Worm (Caenorhabditis elegans) whole organism, L2 larva: ENCODE data around the gene pmp-1.

ENCODE experiments used
- C34F6.9 ChIP-seq: fragments of 150-350 bp; optimal IDR thresholded peaks from 2 replicates; lab custom pipeline; 2014; ENCODE audit warnings: missing biosample characterization, missing genetic modification characterization
- F13H6.1 ChIP-seq: sonication (generic microtip); optimal IDR thresholded peaks from 2 replicates; lab custom pipeline; 2016; ENCODE audit warnings: missing genetic modification characterization, missing compliant biosample characterization
- R02D3.7 ChIP-seq: fragments of 150-350 bp; optimal IDR thresholded peaks from 2 replicates; lab custom pipeline; 2014; ENCODE audit warnings: missing biosample characterization, missing genetic modification characterization
- Y55F3AM.14 ChIP-seq: fragments of 200-800 bp; sonication (Bioruptor generic); optimal IDR thresholded peaks from 2 replicates; lab custom pipeline; 2018; ENCODE audit warnings: mild to moderate bottlenecking, missing genetic modification characterization, missing compliant biosample characterization
- ZK546.5 ChIP-seq: sonication (generic microtip); optimal IDR thresholded peaks from 2 replicates; lab custom pipeline; 2017; ENCODE audit warnings: missing biosample characterization, missing genetic modification characterization
- alr-1 ChIP-seq: fragments of 150-350 bp; optimal IDR thresholded peaks from 2 replicates; lab custom pipeline; 2014; ENCODE audit warnings: missing biosample characterization, missing genetic modification characterization
- aly-2 ChIP-seq: fragments of 150-350 bp; optimal IDR thresholded peaks from 2 replicates; lab custom pipeline; 2014; ENCODE audit warnings: missing biosample characterization, missing genetic modification characterization
- ama-1 ChIP-seq: fragments of 150-350 bp; optimal IDR thresholded peaks from 2 replicates; lab custom pipeline; 2018; ENCODE audit warnings: inconsistent platforms
- blmp-1 ChIP-seq: sonication (generic microtip); optimal IDR thresholded peaks from 2 replicates; lab custom pipeline; 2017; ENCODE audit warnings: missing genetic modification characterization, mild to moderate bottlenecking, missing compliant biosample characterization, antibody characterized with exemption, moderate library complexity; ENCODE audit not compliant: insufficient read depth
- ceh-16 ChIP-seq: fragments of 150-350 bp; optimal IDR thresholded peaks from 2 replicates; lab custom pipeline; 2014; ENCODE audit warnings: missing biosample characterization, missing genetic modification characterization
- ceh-82 ChIP-seq: fragments of 150-350 bp; optimal IDR thresholded peaks from 2 replicates; lab custom pipeline; 2014; ENCODE audit warnings: missing biosample characterization, missing genetic modification characterization
- crh-2 ChIP-seq: sonication (generic microtip); optimal IDR thresholded peaks from 2 replicates; lab custom pipeline; 2017; ENCODE audit warnings: missing biosample characterization, missing genetic modification characterization
- dmd-4 ChIP-seq: sonication (generic microtip); optimal IDR thresholded peaks from 2 replicates; lab custom pipeline; 2017; ENCODE audit warnings: missing biosample characterization, missing genetic modification characterization
- egl-27 ChIP-seq: sonication (generic microtip); optimal IDR thresholded peaks from 3 replicates; lab custom pipeline; 2017; ENCODE audit warnings: missing biosample characterization, missing genetic modification reagents, missing genetic modification characterization
- elt-1 ChIP-seq: fragments of 150-350 bp; optimal IDR thresholded peaks from 2 replicates; lab custom pipeline; 2014; ENCODE audit warnings: missing biosample characterization, missing genetic modification characterization
- elt-3 ChIP-seq: sonication (generic microtip); optimal IDR thresholded peaks from 2 replicates; lab custom pipeline; 2017; ENCODE audit warnings: missing biosample characterization, missing genetic modification characterization
- fos-1 ChIP-seq: fragments of 150-350 bp; optimal IDR thresholded peaks from 2 replicates; lab custom pipeline; 2014; ENCODE audit warnings: missing biosample characterization, missing genetic modification characterization
- gmeb-1 ChIP-seq: fragments of 150-350 bp; optimal IDR thresholded peaks from 2 replicates; lab custom pipeline; 2014; ENCODE audit warnings: missing biosample characterization, missing genetic modification characterization
- lin-11 ChIP-seq: fragments of 150-350 bp; sonication (generic microtip); optimal IDR thresholded peaks from 2 replicates; lab custom pipeline; 2014; ENCODE audit warnings: missing biosample characterization, missing genetic modification characterization, inconsistent platforms, mixed read lengths
- lin-13 ChIP-seq: fragments of 150-350 bp; optimal IDR thresholded peaks from 2 replicates; lab custom pipeline; 2014; ENCODE audit warnings: missing biosample characterization, missing genetic modification reagents, missing genetic modification characterization
- lin-39 ChIP-seq: fragments of 150-350 bp; optimal IDR thresholded peaks from 2 replicates; lab custom pipeline; 2014; ENCODE audit warnings: missing biosample characterization, missing genetic modification reagents, missing genetic modification characterization
- lsy-2 ChIP-seq, 2 experiments: fragments of 150-350 bp in 1 of 2; sonication (generic microtip) in 1 of 2; optimal IDR thresholded peaks; 2 replicates each; lab custom pipeline; 2014 to 2017; ENCODE audit warnings: missing biosample characterization in 2 of 2, missing genetic modification characterization in 2 of 2
- mab-5 ChIP-seq: fragments of 150-350 bp; optimal IDR thresholded peaks from 2 replicates; lab custom pipeline; 2014; ENCODE audit warnings: missing biosample characterization, missing genetic modification characterization
- mbf-1 ChIP-seq: sonication (generic microtip); optimal IDR thresholded peaks from 2 replicates; lab custom pipeline; 2017; ENCODE audit warnings: missing biosample characterization, missing genetic modification characterization
- mdl-1 ChIP-seq, 2 experiments: fragments of 150-350 bp in 1 of 2; sonication (generic microtip) in 1 of 2; optimal IDR thresholded peaks; 2 replicates each; lab custom pipeline; 2017; ENCODE audit warnings: missing biosample characterization in 2 of 2, missing genetic modification characterization in 2 of 2
- nhr-10 ChIP-seq: sonication (generic microtip); optimal IDR thresholded peaks from 2 replicates; lab custom pipeline; 2017; ENCODE audit warnings: missing biosample characterization, missing genetic modification characterization
- nhr-11 ChIP-seq: fragments of 150-350 bp; optimal IDR thresholded peaks from 2 replicates; lab custom pipeline; 2014; ENCODE audit warnings: missing biosample characterization, missing genetic modification characterization
- nhr-12 ChIP-seq: fragments of 150-350 bp; optimal IDR thresholded peaks from 2 replicates; lab custom pipeline; 2014; ENCODE audit warnings: missing biosample characterization, missing genetic modification characterization
- nhr-129 ChIP-seq: fragments of 150-350 bp; optimal IDR thresholded peaks from 2 replicates; lab custom pipeline; 2014; ENCODE audit warnings: missing biosample characterization, missing genetic modification characterization
- nhr-21 ChIP-seq: fragments of 150-350 bp; optimal IDR thresholded peaks from 2 replicates; lab custom pipeline; 2014; ENCODE audit warnings: missing biosample characterization, missing genetic modification characterization
- nhr-23 ChIP-seq: fragments of 150-350 bp; optimal IDR thresholded peaks from 2 replicates; lab custom pipeline; 2014; ENCODE audit warnings: missing biosample characterization, missing genetic modification reagents, missing genetic modification characterization
- nhr-237 ChIP-seq: fragments of 150-350 bp; optimal IDR thresholded peaks from 2 replicates; lab custom pipeline; 2014; ENCODE audit warnings: missing biosample characterization, missing genetic modification characterization
- nhr-25 ChIP-seq: fragments of 150-350 bp; sonication (generic microtip); optimal IDR thresholded peaks from 3 replicates; lab custom pipeline; 2014; ENCODE audit warnings: missing biosample characterization, missing genetic modification characterization
- nhr-6 ChIP-seq: fragments of 150-350 bp; optimal IDR thresholded peaks from 2 replicates; lab custom pipeline; 2014; ENCODE audit warnings: missing biosample characterization, missing genetic modification characterization
- nhr-77 ChIP-seq: fragments of 150-350 bp; optimal IDR thresholded peaks from 2 replicates; lab custom pipeline; 2014; ENCODE audit warnings: missing biosample characterization, missing genetic modification characterization
- peb-1 ChIP-seq: fragments of 150-350 bp; optimal IDR thresholded peaks from 2 replicates; lab custom pipeline; 2014; ENCODE audit warnings: missing biosample characterization, missing genetic modification characterization
- sem-4 ChIP-seq: fragments of 150-350 bp; optimal IDR thresholded peaks from 2 replicates; lab custom pipeline; 2014; ENCODE audit warnings: missing biosample characterization, missing genetic modification reagents, missing genetic modification characterization
- skn-1 ChIP-seq: sonication (generic microtip); optimal IDR thresholded peaks from 2 replicates; lab custom pipeline; 2017; ENCODE audit warnings: missing biosample characterization, missing genetic modification characterization
- sma-3 ChIP-seq: sonication (generic microtip); optimal IDR thresholded peaks from 2 replicates; lab custom pipeline; 2016; ENCODE audit warnings: missing genetic modification reagents, missing genetic modification characterization, missing compliant biosample characterization
- sma-9 ChIP-seq, 2 experiments: fragments of 150-350 bp in 1 of 2; sonication (generic microtip) in 1 of 2; optimal IDR thresholded peaks; 2 replicates each; lab custom pipeline; 2014 to 2016; ENCODE audit warnings: missing genetic modification characterization in 2 of 2, mild to moderate bottlenecking in 1 of 2, missing biosample characterization in 1 of 2, missing compliant biosample characterization in 1 of 2, missing genetic modification reagents in 1 of 2, moderate library complexity in 1 of 2
- snpc-4 ChIP-seq: fragments of 150-350 bp; optimal IDR thresholded peaks from 2 replicates; lab custom pipeline; 2014; ENCODE audit warnings: missing biosample characterization, missing genetic modification characterization
- unc-39 ChIP-seq: fragments of 150-350 bp; optimal IDR thresholded peaks from 2 replicates; lab custom pipeline; 2014; ENCODE audit warnings: missing biosample characterization, missing genetic modification characterization
- unc-55 ChIP-seq: fragments of 150-350 bp; sonication (generic microtip); optimal IDR thresholded peaks from 3 replicates; lab custom pipeline; 2014; ENCODE audit warnings: missing biosample characterization, missing genetic modification reagents, missing genetic modification characterization
- unc-62 ChIP-seq: fragments of 150-350 bp; optimal IDR thresholded peaks from 2 replicates; lab custom pipeline; 2014; ENCODE audit warnings: missing biosample characterization, missing genetic modification reagents, missing genetic modification characterization
- zag-1 ChIP-seq: fragments of 150-350 bp; optimal IDR thresholded peaks from 2 replicates; lab custom pipeline; 2014; ENCODE audit warnings: missing biosample characterization, missing genetic modification characterization
- ztf-1 ChIP-seq: fragments of 200-800 bp; sonication (Bioruptor generic); conservative IDR thresholded peaks from 2 replicates; pipeline ENCODE4 v1.3.6; 2022; ENCODE audit warnings: missing genetic modification characterization, missing compliant biosample characterization
- ztf-11 ChIP-seq: sonication (generic microtip); optimal IDR thresholded peaks from 2 replicates; lab custom pipeline; 2017; ENCODE audit warnings: missing biosample characterization, missing genetic modification characterization
- ztf-4 ChIP-seq: fragments of 150-350 bp; optimal IDR thresholded peaks from 2 replicates; lab custom pipeline; 2014; ENCODE audit warnings: missing biosample characterization, missing genetic modification characterization

Gene pmp-1

DNA sequence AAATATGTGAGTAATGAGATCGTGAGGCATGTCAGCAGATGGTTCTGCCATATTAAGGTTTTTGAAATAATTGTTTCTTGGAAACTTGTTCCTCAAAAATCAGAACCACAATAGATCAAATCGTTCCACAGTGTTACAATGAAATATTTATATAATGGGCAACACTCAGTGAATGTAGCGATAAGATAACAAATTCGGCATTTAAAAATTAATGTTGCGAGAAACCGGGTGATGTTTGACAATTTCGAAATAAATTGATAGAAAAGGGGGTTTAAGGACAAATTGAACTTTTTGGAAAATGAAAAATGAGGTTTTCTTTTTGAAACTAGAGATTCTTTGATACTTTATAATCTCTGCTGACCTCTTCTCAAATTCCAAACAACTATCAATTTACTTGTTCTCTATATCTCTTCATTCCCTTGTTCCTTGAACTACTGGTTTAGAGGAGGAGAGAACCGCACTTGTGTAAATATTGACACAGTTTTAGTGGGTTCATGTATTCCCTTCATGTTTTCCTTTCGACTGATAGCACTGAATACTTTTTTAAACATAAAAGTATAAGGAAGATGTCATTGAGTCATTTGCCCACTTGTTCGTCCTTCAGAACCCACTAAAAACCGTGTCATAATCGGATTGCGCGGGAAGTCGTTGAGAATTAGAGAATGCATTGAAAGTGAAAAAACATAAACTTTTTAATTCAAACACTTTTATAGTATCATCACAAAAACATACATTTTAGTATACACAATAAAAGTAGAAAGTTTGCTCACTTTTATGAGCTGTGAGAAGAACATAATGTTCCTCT lies 46.6 kb downstream of the pmp-1 start:
- no peak for TF ChIP-seq nhr-12 (tag; lab: Kevin White, UChicago)
- TF ChIP-seq nhr-23: no peak
- TF ChIP-seq blmp-1 (tag; lab: Kevin White, UChicago): peak; percentile 18
- TF ChIP-seq lin-11 (tag; lab: Kevin White, UChicago): no peak
- no peak for TF ChIP-seq lsy-2 (tag; optimal IDR thresholded peaks at IDR 0.05; lab: Kevin White, UChicago)
- no peak for TF ChIP-seq sem-4 (tag; lab: Kevin White, UChicago)
- no peak for TF ChIP-seq ztf-1
- peak; percentile 3 for TF ChIP-seq skn-1
- TF ChIP-seq sma-3: no peak
- TF ChIP-seq Y55F3AM.14: no peak
- no peak for TF ChIP-seq lin-13 (GFP tag; lab: Kevin White, UChicago)
- no peak for TF ChIP-seq elt-3 (tag; lab: Kevin White, UChicago)
- TF ChIP-seq ztf-11 (tag; lab: Kevin White, UChicago): no peak
- no peak for TF ChIP-seq mdl-1 (tag; optimal IDR thresholded peaks at IDR 0.05; lab: Kevin White, UChicago)
- no peak for TF ChIP-seq nhr-77 (tag; lab: Kevin White, UChicago)
- peak; percentile 9 for TF ChIP-seq sma-9 (GFP tag; optimal IDR thresholded peaks at IDR 0.05; lab: Kevin White, UChicago)
- no peak for TF ChIP-seq sma-9 (tag; optimal IDR thresholded peaks at IDR 0.05; lab: Kevin White, UChicago)
- TF ChIP-seq R02D3.7 (tag; lab: Kevin White, UChicago): no peak
- peak; percentile 29 for TF ChIP-seq egl-27 (tag; lab: Kevin White, UChicago)
- TF ChIP-seq mab-5 (tag; lab: Kevin White, UChicago): no peak
- no peak for TF ChIP-seq mbf-1 (tag; lab: Kevin White, UChicago)
- peak; percentile 82 for TF ChIP-seq F13H6.1 (tag; lab: Kevin White, UChicago)
- no peak for TF ChIP-seq nhr-21 (tag; lab: Kevin White, UChicago)
- no peak for TF ChIP-seq nhr-237 (tag; lab: Kevin White, UChicago)
- TF ChIP-seq unc-39 (tag; lab: Kevin White, UChicago): no peak
- peak; percentile 39 for TF ChIP-seq nhr-25 (tag; lab: Kevin White, UChicago)
- no peak for TF ChIP-seq dmd-4 (tag; lab: Kevin White, UChicago)
- TF ChIP-seq snpc-4 (tag; lab: Kevin White, UChicago): no peak
- TF ChIP-seq aly-2 (tag; lab: Kevin White, UChicago): no peak
- TF ChIP-seq gmeb-1 (tag; lab: Kevin White, UChicago): no peak
- no peak for TF ChIP-seq nhr-10 (tag; lab: Kevin White, UChicago)
- no peak for TF ChIP-seq zag-1
- TF ChIP-seq peb-1 (tag; lab: Kevin White, UChicago): no peak
- no peak for TF ChIP-seq unc-62 (GFP tag; lab: Kevin White, UChicago)
- no peak for TF ChIP-seq nhr-11 (tag; lab: Kevin White, UChicago)
- TF ChIP-seq C34F6.9: no peak
- peak; percentile 83 for TF ChIP-seq fos-1
- no peak for TF ChIP-seq lin-39 (tag; lab: Kevin White, UChicago)
- no peak for TF ChIP-seq unc-55 (GFP tag; lab: Kevin White, UChicago)
- TF ChIP-seq crh-2 (tag; lab: Kevin White, UChicago): no peak
- TF ChIP-seq elt-1 (tag; lab: Kevin White, UChicago): no peak
- no peak for TF ChIP-seq ztf-4 (tag; lab: Kevin White, UChicago)
- TF ChIP-seq ZK546.5 (tag; lab: Kevin White, UChicago): no peak
- TF ChIP-seq ceh-82 (tag; lab: Kevin White, UChicago): no peak
- no peak for TF ChIP-seq alr-1
- TF ChIP-seq nhr-129 (tag; lab: Kevin White, UChicago): peak; percentile 21
- no peak for TF ChIP-seq nhr-6
- TF ChIP-seq ama-1: no peak
- TF ChIP-seq ceh-16 (tag; lab: Kevin White, UChicago): no peak
